Worm (Caenorhabditis elegans): ENCODE data around the gene thn-2.

thn-2 gene

ce11 chrIV:12432340-12432739 lies 49.4 kb downstream of the thn-2 start, which contains the start of gene clec-184:
Gene clec-184, plus strand, starts transcription at chrIV:12432640.
- TF ChIP-seq R02D3.7 (tag; optimal IDR thresholded peaks at IDR 0.05) (no peak), mbf-1 (tag; optimal IDR thresholded peaks at IDR 0.05) (no peak), zag-1 (tag; optimal IDR thresholded peaks at IDR 0.05) (no peak), F13H6.1 (tag; optimal IDR thresholded peaks at IDR 0.05) (no peak), Y55F3AM.14 (GFP tag; optimal IDR thresholded peaks at IDR 0.05) (no peak), ama-1 (optimal IDR thresholded peaks at IDR 0.05) (no peak), egl-27 (tag; optimal IDR thresholded peaks at IDR 0.05) (no peak), sma-3 (GFP tag; optimal IDR thresholded peaks at IDR 0.05) (no peak), gmeb-1 (tag; optimal IDR thresholded peaks at IDR 0.05) (no peak), crh-2 (tag; optimal IDR thresholded peaks at IDR 0.05) (no peak), nhr-77 (tag; optimal IDR thresholded peaks at IDR 0.05) (no peak), elt-1 (tag; optimal IDR thresholded peaks at IDR 0.05) (no peak), alr-1 (tag; optimal IDR thresholded peaks at IDR 0.05) (no peak)
